Fruit fly (Drosophila melanogaster) whole organism, embryonic: ENCODE data around the gene CG7054.

Source experiments
- Asciz ChIP-seq: fragments of 200-800 bp; sonication (Bioruptor generic); optimal IDR thresholded peaks from 2 replicates; lab custom pipeline; 2017; ENCODE audit warnings: missing biosample characterization, mild to moderate bottlenecking, missing genetic modification characterization, missing genetic modification reagents
- Blimp-1 ChIP-seq: fragments of 200-800 bp; sonication (Bioruptor generic); optimal IDR thresholded peaks from 3 replicates; lab custom pipeline; 2018; ENCODE audit warnings: missing biosample characterization, missing genetic modification characterization, mild to moderate bottlenecking, moderate library complexity, missing genetic modification reagents
- CG10267 ChIP-seq: fragments of 200-800 bp; sonication (Bioruptor generic); optimal IDR thresholded peaks from 2 replicates; lab custom pipeline; 2018; ENCODE audit warnings: missing biosample characterization, mild to moderate bottlenecking, missing genetic modification characterization, moderate library complexity
- CG10543 ChIP-seq: fragments of 200-800 bp; sonication (Bioruptor generic); optimal IDR thresholded peaks from 3 replicates; lab custom pipeline; 2017; ENCODE audit warnings: missing biosample characterization, mild to moderate bottlenecking, missing genetic modification characterization, moderate library complexity
- CG12071 ChIP-seq: fragments of 200-800 bp; sonication (Bioruptor generic); optimal IDR thresholded peaks from 3 replicates; lab custom pipeline; 2018; ENCODE audit warnings: missing biosample characterization, mild to moderate bottlenecking, missing genetic modification characterization
- CG12236 ChIP-seq: fragments of 200-800 bp; sonication (Bioruptor generic); optimal IDR thresholded peaks from 2 replicates; lab custom pipeline; 2016; ENCODE audit warnings: missing biosample characterization, missing genetic modification characterization
- CG12391 ChIP-seq: fragments of 200-800 bp; sonication (Bioruptor generic); optimal IDR thresholded peaks from 3 replicates; lab custom pipeline; 2018; ENCODE audit warnings: missing biosample characterization, mild to moderate bottlenecking, missing genetic modification characterization, moderate library complexity
- CG13894 ChIP-seq: fragments of 200-800 bp; sonication (Bioruptor generic); optimal IDR thresholded peaks from 3 replicates; lab custom pipeline; 2018; ENCODE audit warnings: missing biosample characterization, mild to moderate bottlenecking, missing genetic modification characterization, moderate library complexity
- CG15479 ChIP-seq: fragments of 200-800 bp; sonication (Bioruptor generic); optimal IDR thresholded peaks from 3 replicates; lab custom pipeline; 2019; ENCODE audit warnings: missing biosample characterization, mild to moderate bottlenecking, missing genetic modification characterization, moderate library complexity
- CG1603 ChIP-seq: fragments of 200-800 bp; sonication (Bioruptor generic); optimal IDR thresholded peaks from 2 replicates; lab custom pipeline; 2019; ENCODE audit warnings: missing biosample characterization, mild to moderate bottlenecking, missing genetic modification characterization, moderate library complexity
- CG17829 ChIP-seq: fragments of 200-800 bp; optimal IDR thresholded peaks from 2 replicates; lab custom pipeline; 2019; ENCODE audit warnings: missing biosample characterization, mild to moderate bottlenecking, missing genetic modification characterization, moderate library complexity
- CG3065 ChIP-seq: fragments of 200-800 bp; sonication (Bioruptor generic); optimal IDR thresholded peaks from 2 replicates; lab custom pipeline; 2016; ENCODE audit warnings: missing biosample characterization, missing genetic modification characterization
- CG33557 ChIP-seq: fragments of 200-800 bp; sonication (Bioruptor generic); optimal IDR thresholded peaks from 2 replicates; lab custom pipeline; 2019; ENCODE audit warnings: missing biosample characterization, mild to moderate bottlenecking, missing genetic modification characterization, moderate library complexity
- CG3847 ChIP-seq: fragments of 200-800 bp; sonication (Bioruptor generic); IDR thresholded peaks from 2 replicates; pipeline ENCODE4 v1.3.6; 2022; ENCODE audit warnings: missing biosample characterization, missing genetic modification characterization
- CG8388 ChIP-seq: fragments of 200-800 bp; sonication (Bioruptor generic); optimal IDR thresholded peaks from 2 replicates; lab custom pipeline; 2019; ENCODE audit warnings: missing biosample characterization, mild to moderate bottlenecking, missing genetic modification characterization, moderate library complexity
- CG9932 ChIP-seq: fragments of 200-800 bp; sonication (Bioruptor generic); IDR thresholded peaks from 2 replicates; pipeline ENCODE4 v1.3.6; 2022; ENCODE audit warnings: missing biosample characterization, missing genetic modification characterization
- CoRest ChIP-seq: fragments of 200-800 bp; sonication (Bioruptor generic); optimal IDR thresholded peaks from 3 replicates; lab custom pipeline; 2018; ENCODE audit warnings: missing biosample characterization, mild to moderate bottlenecking, missing genetic modification characterization, moderate library complexity
- Dbx ChIP-seq: fragments of 200-800 bp; sonication (Bioruptor generic); IDR thresholded peaks from 3 replicates; pipeline ENCODE4 v1.3.6; 2022; ENCODE audit warnings: missing biosample characterization, missing genetic modification characterization
- Dip3 ChIP-seq: fragments of 200-800 bp; sonication (Bioruptor generic); optimal IDR thresholded peaks from 3 replicates; lab custom pipeline; 2016; ENCODE audit warnings: missing biosample characterization, missing genetic modification characterization
- ERR ChIP-seq: fragments of 200-800 bp; sonication (Bioruptor generic); optimal IDR thresholded peaks from 2 replicates; lab custom pipeline; 2016; ENCODE audit warnings: missing biosample characterization, missing genetic modification characterization
- Fer1 ChIP-seq: fragments of 200-800 bp; sonication (Bioruptor generic); optimal IDR thresholded peaks from 2 replicates; lab custom pipeline; 2017; ENCODE audit warnings: missing biosample characterization, mild to moderate bottlenecking, missing genetic modification characterization
- Fer3 ChIP-seq: fragments of 200-800 bp; sonication (Bioruptor generic); optimal IDR thresholded peaks from 2 replicates; lab custom pipeline; 2018; ENCODE audit warnings: missing biosample characterization, mild to moderate bottlenecking, missing genetic modification characterization, moderate library complexity
- H2.0 ChIP-seq: fragments of 200-800 bp; sonication (Bioruptor generic); IDR thresholded peaks from 2 replicates; pipeline ENCODE4 v1.3.6; 2022; ENCODE audit warnings: missing biosample characterization, missing genetic modification characterization
- NFAT ChIP-seq: fragments of 200-800 bp; sonication (Bioruptor generic); IDR thresholded peaks from 2 replicates; pipeline ENCODE4 v1.3.6; 2022; ENCODE audit warnings: missing biosample characterization, missing genetic modification characterization
- NfI ChIP-seq: fragments of 200-800 bp; sonication (Bioruptor generic); optimal IDR thresholded peaks from 3 replicates; lab custom pipeline; 2018; ENCODE audit warnings: missing biosample characterization, mild to moderate bottlenecking, missing genetic modification characterization, moderate library complexity
- Opbp ChIP-seq: fragments of 200-800 bp; sonication (Bioruptor generic); IDR thresholded peaks from 3 replicates; pipeline ENCODE4 v1.3.6; 2022; ENCODE audit warnings: missing biosample characterization, missing genetic modification characterization; ENCODE audit not compliant: partially characterized antibody
- Six4 ChIP-seq: fragments of 200-800 bp; sonication (Bioruptor generic); optimal IDR thresholded peaks from 2 replicates; lab custom pipeline; 2016; ENCODE audit warnings: missing biosample characterization, missing genetic modification characterization
- Sox100B ChIP-seq: fragments of 200-800 bp; sonication (Bioruptor generic); optimal IDR thresholded peaks from 3 replicates; lab custom pipeline; 2018; ENCODE audit warnings: missing biosample characterization, mild to moderate bottlenecking, missing genetic modification characterization
- Tbp ChIP-seq: fragments of >200 bp; optimal IDR thresholded peaks from 2 replicates; lab custom pipeline; 2018; ENCODE audit warnings: missing biosample characterization, missing genetic modification characterization
- cad ChIP-seq: fragments of >200 bp; optimal IDR thresholded peaks from 2 replicates; lab custom pipeline; 2017; ENCODE audit warnings: missing biosample characterization, missing genetic modification characterization
- crp ChIP-seq, 2 experiments: fragments of 200-800 bp; sonication (Bioruptor generic); optimal IDR thresholded peaks; 2 replicates in 1 of 2; 3 replicates in 1 of 2; lab custom pipeline; 2017; ENCODE audit warnings: missing biosample characterization in 2 of 2, missing genetic modification characterization in 2 of 2, mild to moderate bottlenecking in 1 of 2, moderate library complexity in 1 of 2
- dpn ChIP-seq, 2 experiments: fragments of 200-800 bp; sonication (Bioruptor generic); optimal IDR thresholded peaks; 3 replicates each; lab custom pipeline; 2016; ENCODE audit warnings: missing biosample characterization in 2 of 2, missing genetic modification characterization in 2 of 2
- emc ChIP-seq: fragments of 200-800 bp; sonication (Bioruptor generic); optimal IDR thresholded peaks from 2 replicates; lab custom pipeline; 2016; ENCODE audit warnings: missing biosample characterization, missing genetic modification characterization
- eve ChIP-seq, 2 experiments: fragments of >200 bp; optimal IDR thresholded peaks; 2 replicates each; lab custom pipeline; 2017; ENCODE audit warnings: missing biosample characterization in 2 of 2, missing genetic modification characterization in 2 of 2
- fu2 ChIP-seq: fragments of 200-800 bp; sonication (Bioruptor generic); optimal IDR thresholded peaks from 2 replicates; lab custom pipeline; 2016; ENCODE audit warnings: missing biosample characterization, missing genetic modification characterization
- gem ChIP-seq: fragments of 200-800 bp; sonication (Bioruptor generic); optimal IDR thresholded peaks from 2 replicates; lab custom pipeline; 2019; ENCODE audit warnings: missing biosample characterization, mild to moderate bottlenecking, missing genetic modification characterization, moderate library complexity
- gfzf ChIP-seq: fragments of 200-800 bp; sonication (Bioruptor generic); optimal IDR thresholded peaks from 2 replicates; lab custom pipeline; 2016; ENCODE audit warnings: missing biosample characterization, mild to moderate bottlenecking, missing genetic modification characterization, moderate library complexity
- gt ChIP-seq: fragments of 200-800 bp; sonication (Bioruptor generic); IDR thresholded peaks from 2 replicates; pipeline ENCODE4 v1.3.6; 2022; ENCODE audit warnings: missing biosample characterization, missing genetic modification characterization
- inv ChIP-seq: fragments of 200-800 bp; sonication (Bioruptor generic); IDR thresholded peaks from 2 replicates; pipeline ENCODE4 v1.3.6; 2022; ENCODE audit warnings: missing biosample characterization, missing genetic modification characterization; ENCODE audit not compliant: partially characterized antibody
- nom ChIP-seq: fragments of 200-800 bp; sonication (Bioruptor generic); optimal IDR thresholded peaks from 2 replicates; lab custom pipeline; 2017; ENCODE audit warnings: missing biosample characterization, missing genetic modification characterization, mild to moderate bottlenecking, moderate library complexity, missing genetic modification reagents
- phol ChIP-seq: fragments of 200-800 bp; sonication (Bioruptor generic); optimal IDR thresholded peaks from 3 replicates; lab custom pipeline; 2018; ENCODE audit warnings: missing biosample characterization, mild to moderate bottlenecking, missing genetic modification characterization, moderate library complexity
- pnt ChIP-seq: fragments of 200-800 bp; sonication (Bioruptor generic); optimal IDR thresholded peaks from 3 replicates; lab custom pipeline; 2016; ENCODE audit warnings: missing biosample characterization, missing genetic modification characterization
- schlank ChIP-seq: fragments of 200-800 bp; sonication (Bioruptor generic); optimal IDR thresholded peaks from 2 replicates; lab custom pipeline; 2018; ENCODE audit warnings: missing biosample characterization, mild to moderate bottlenecking, missing genetic modification characterization
- seq ChIP-seq: fragments of 200-800 bp; sonication (Bioruptor generic); IDR thresholded peaks from 2 replicates; pipeline ENCODE4 v1.3.6; 2022; ENCODE audit warnings: missing biosample characterization, missing genetic modification characterization
- shn ChIP-seq: fragments of 200-800 bp; sonication (Bioruptor generic); optimal IDR thresholded peaks from 3 replicates; lab custom pipeline; 2016; ENCODE audit warnings: missing biosample characterization, missing genetic modification characterization
- sima ChIP-seq: fragments of 200-800 bp; sonication (Bioruptor generic); optimal IDR thresholded peaks from 2 replicates; lab custom pipeline; 2016; ENCODE audit warnings: missing biosample characterization, missing genetic modification characterization
- sisA ChIP-seq: fragments of 200-800 bp; sonication (Bioruptor generic); IDR thresholded peaks from 2 replicates; pipeline ENCODE4 v1.3.6; 2022; ENCODE audit warnings: missing biosample characterization, missing genetic modification characterization
- slp2 ChIP-seq: fragments of 200-800 bp; sonication (Bioruptor generic); optimal IDR thresholded peaks from 2 replicates; lab custom pipeline; 2016; ENCODE audit warnings: missing biosample characterization, missing genetic modification characterization
- sna ChIP-seq: fragments of 200-800 bp; sonication (Bioruptor generic); IDR thresholded peaks from 2 replicates; pipeline ENCODE4 v1.3.6; 2022; ENCODE audit warnings: missing biosample characterization, missing genetic modification characterization; ENCODE audit not compliant: partially characterized antibody
- tap ChIP-seq: fragments of 200-800 bp; optimal IDR thresholded peaks from 3 replicates; lab custom pipeline; 2019; ENCODE audit warnings: missing biosample characterization, mild to moderate bottlenecking, missing genetic modification characterization, moderate library complexity
- trh ChIP-seq: fragments of 200-800 bp; sonication (Bioruptor generic); optimal IDR thresholded peaks from 2 replicates; lab custom pipeline; 2016; ENCODE audit warnings: missing biosample characterization, missing genetic modification characterization

CG7054 gene

dm6 chr3R:22515384-22515783 is 50.6 kb downstream of the CG7054 start (continued):
- TF ChIP-seq inv (no peak), sisA (GFP tag; lab: Robert Waterston, UW) (peak; percentile 35), trh (GFP tag; lab: Kevin White, UChicago) (no peak), Six4 (no peak), gem (no peak), sima (GFP tag; lab: Kevin White, UChicago) (no peak), Dbx (GFP tag; lab: Robert Waterston, UW) (0 out of 3 replicates have a peak, but pooled peaks have one; percentile 11), CG10267 (tag; lab: Kevin White, UChicago) (no peak), nom (no peak), sna (GFP tag; lab: Robert Waterston, UW) (no peak), CG12236 (no peak), CG12391 (tag; lab: Kevin White, UChicago) (no peak), CG8388 (GFP tag; lab: Kevin White, UChicago) (no peak), Opbp (GFP tag; lab: Robert Waterston, UW) (no peak), CG15479 (GFP tag; lab: Kevin White, UChicago) (no peak), fu2 (GFP tag; lab: Kevin White, UChicago) (no peak), shn (GFP tag; lab: Kevin White, UChicago) (no peak), CG3065 (GFP tag; lab: Kevin White, UChicago) (no peak), ERR (GFP tag; lab: Kevin White, UChicago) (no peak), phol (tag; lab: Kevin White, UChicago) (peak; percentile 12), gfzf (no peak), CG33557 (GFP tag; lab: Kevin White, UChicago) (no peak), H2.0 (GFP tag; lab: Robert Waterston, UW) (no peak), slp2 (GFP tag; lab: Kevin White, UChicago) (no peak), emc (GFP tag; lab: Kevin White, UChicago) (no peak), schlank (tag; lab: Kevin White, UChicago) (no peak), crp (GFP tag; optimal IDR thresholded peaks at IDR 0.05; lab: Kevin White, UChicago) (no peak), Sox100B (GFP tag; lab: Kevin White, UChicago) (no peak), Dip3 (GFP tag; lab: Kevin White, UChicago) (no peak), Blimp-1 (GFP tag; lab: Kevin White, UChicago) (peak; percentile 10), Asciz (GFP tag; lab: Kevin White, UChicago) (no peak), CG17829 (tag; lab: Kevin White, UChicago) (no peak), Fer3 (tag; lab: Kevin White, UChicago) (no peak), seq (GFP tag; lab: Robert Waterston, UW) (no peak), Fer1 (GFP tag; lab: Kevin White, UChicago) (no peak), eve (GFP tag; optimal IDR thresholded peaks at IDR 0.05; lab: Kevin White, UChicago) (no peak), Tbp (GFP tag; lab: Kevin White, UChicago) (no peak), NFAT (GFP tag; lab: Robert Waterston, UW) (no peak), CG12071 (GFP tag; lab: Kevin White, UChicago) (no peak), tap (tag; lab: Kevin White, UChicago) (no peak), cad (GFP tag; lab: Kevin White, UChicago) (no peak), pnt (GFP tag; lab: Kevin White, UChicago) (no peak), gt (GFP tag; lab: Robert Waterston, UW) (no peak), dpn (GFP tag; optimal IDR thresholded peaks at IDR 0.05; lab: Kevin White, UChicago) (no peak), CG1603 (no peak), CG10543 (GFP tag; lab: Kevin White, UChicago) (no peak), CG3847 (GFP tag; lab: Robert Waterston, UW) (no peak), CG9932 (GFP tag; lab: Robert Waterston, UW) (no peak), CoRest (tag; lab: Kevin White, UChicago) (no peak), CG13894 (tag; lab: Kevin White, UChicago) (no peak), NfI (GFP tag; lab: Kevin White, UChicago) (no peak)
